Fruit fly (Drosophila melanogaster): ENCODE data around the gene ND-23.

dm6 chr3R:15836864-15837824, at the start of gene ND-23, which contains the start of gene spn-E:
- TF ChIP-seq CG5204 (GFP tag; optimal IDR thresholded peaks at IDR 0.05): no peak
- TF ChIP-seq pad (GFP tag; optimal IDR thresholded peaks at IDR 0.05): peak; percentile 49
- TF ChIP-seq CG12768 (GFP tag; optimal IDR thresholded peaks at IDR 0.05): no peak
- TF ChIP-seq bab1 (GFP tag; optimal IDR thresholded peaks at IDR 0.05): peak; percentile 48
- TF ChIP-seq CG11617 (GFP tag; optimal IDR thresholded peaks at IDR 0.05): peak; percentile 62
- peak; percentile 63 for TF ChIP-seq CG33017 (tag; optimal IDR thresholded peaks at IDR 0.05)

Measured in whole organism, adult.